Worm (Caenorhabditis elegans) whole organism, L1 larva: Measurements from ENCODE around the gene Y116A8C.37.

ENCODE experiments used
- aha-1 ChIP-seq: fragments of 150-350 bp; optimal IDR thresholded peaks from 2 replicates; lab custom pipeline; 2014; ENCODE audit warnings: missing biosample characterization, missing genetic modification characterization
- ceh-82 ChIP-seq, 3 experiments: fragments of 150-350 bp in 1 of 3; sonication (generic microtip) in 2 of 3; optimal IDR thresholded peaks; 2 replicates each; lab custom pipeline; 2014 to 2017; ENCODE audit warnings: missing biosample characterization in 3 of 3, missing genetic modification characterization in 3 of 3
- dpl-1 ChIP-seq, 3 experiments: fragments of 150-350 bp in 2 of 3; sonication (generic microtip) in 1 of 3; optimal IDR thresholded peaks; 2 replicates each; lab custom pipeline; 2014 to 2017; ENCODE audit warnings: missing biosample characterization in 3 of 3, missing genetic modification characterization in 3 of 3, missing genetic modification reagents in 3 of 3
- efl-1 ChIP-seq, 4 experiments: fragments of 150-350 bp; optimal IDR thresholded peaks in 3 of 4; peaks in 1 of 4; 1 replicate in 1 of 4; 2 replicates in 3 of 4; lab custom pipeline; 2014; ENCODE audit warnings: missing biosample characterization in 2 of 4, missing genetic modification characterization in 2 of 4, missing genetic modification reagents in 2 of 4
- efl-3 ChIP-seq: fragments of 200-800 bp; sonication (Bioruptor generic); optimal IDR thresholded peaks from 2 replicates; lab custom pipeline; 2018; ENCODE audit warnings: mild to moderate bottlenecking, missing genetic modification characterization, missing compliant biosample characterization
- fkh-10 ChIP-seq: sonication (generic microtip); optimal IDR thresholded peaks from 2 replicates; lab custom pipeline; 2017; ENCODE audit warnings: missing biosample characterization, missing genetic modification reagents, missing genetic modification characterization
- fkh-4 ChIP-seq: sonication (generic microtip); optimal IDR thresholded peaks from 2 replicates; lab custom pipeline; 2016; ENCODE audit warnings: missing compliant biosample characterization, missing genetic modification characterization, borderline replicate concordance
- hlh-4 ChIP-seq: sonication (generic microtip); optimal IDR thresholded peaks from 2 replicates; lab custom pipeline; 2016; ENCODE audit warnings: mild to moderate bottlenecking, missing genetic modification characterization, missing compliant biosample characterization
- irx-1 ChIP-seq: sonication (generic microtip); optimal IDR thresholded peaks from 2 replicates; lab custom pipeline; 2016; ENCODE audit warnings: missing genetic modification characterization, missing compliant biosample characterization
- isw-1 ChIP-seq: fragments of 200-800 bp; sonication (Bioruptor generic); IDR thresholded peaks from 2 replicates; pipeline ENCODE4 v1.3.6; 2022; ENCODE audit warnings: missing genetic modification characterization, missing compliant biosample characterization
- lin-13 ChIP-seq: fragments of 150-350 bp; optimal IDR thresholded peaks from 2 replicates; lab custom pipeline; 2014; ENCODE audit warnings: missing biosample characterization, missing genetic modification reagents, missing genetic modification characterization
- lin-39 ChIP-seq: fragments of 150-350 bp; optimal IDR thresholded peaks from 2 replicates; lab custom pipeline; 2014; ENCODE audit warnings: missing biosample characterization, missing genetic modification reagents, missing genetic modification characterization
- lir-3 ChIP-seq: sonication (generic microtip); optimal IDR thresholded peaks from 2 replicates; lab custom pipeline; 2016; ENCODE audit warnings: mild to moderate bottlenecking, missing genetic modification characterization, moderate library complexity, missing compliant biosample characterization; ENCODE audit not compliant: poor library complexity
- mab-9 ChIP-seq: fragments of 200-800 bp; sonication (Bioruptor generic); IDR thresholded peaks from 2 replicates; pipeline ENCODE4 v1.3.6; 2022; ENCODE audit warnings: missing genetic modification reagents, missing genetic modification characterization, missing compliant biosample characterization
- mef-2 ChIP-seq: fragments of 150-350 bp; optimal IDR thresholded peaks from 2 replicates; lab custom pipeline; 2014; ENCODE audit warnings: missing biosample characterization, missing genetic modification characterization
- nhr-12 ChIP-seq: sonication (generic microtip); optimal IDR thresholded peaks from 2 replicates; lab custom pipeline; 2017; ENCODE audit warnings: missing biosample characterization, missing genetic modification characterization
- nhr-47 ChIP-seq: sonication (generic microtip); optimal IDR thresholded peaks from 2 replicates; lab custom pipeline; 2016; ENCODE audit warnings: mild to moderate bottlenecking, missing genetic modification characterization, moderate library complexity, missing compliant biosample characterization
- nhr-71 ChIP-seq: sonication (generic microtip); optimal IDR thresholded peaks from 2 replicates; lab custom pipeline; 2016; ENCODE audit warnings: mild to moderate bottlenecking, missing genetic modification characterization, moderate library complexity, missing compliant biosample characterization
- nhr-77 ChIP-seq: fragments of 150-350 bp; optimal IDR thresholded peaks from 2 replicates; lab custom pipeline; 2014; ENCODE audit warnings: missing biosample characterization, missing genetic modification characterization
- nhr-84 ChIP-seq: sonication (generic microtip); optimal IDR thresholded peaks from 2 replicates; lab custom pipeline; 2017; ENCODE audit warnings: missing biosample characterization, missing genetic modification characterization
- nhr-85 ChIP-seq: sonication (generic microtip); peaks from one replicate; lab custom pipeline; 2016; ENCODE audit warnings: missing genetic modification characterization, inconsistent platforms, missing compliant biosample characterization
- pax-3 ChIP-seq: fragments of 200-800 bp; sonication (Bioruptor generic); optimal IDR thresholded peaks from 2 replicates; lab custom pipeline; 2018; ENCODE audit warnings: mild to moderate bottlenecking, missing genetic modification characterization, moderate library complexity, missing compliant biosample characterization
- pqm-1 ChIP-seq: sonication (generic microtip); optimal IDR thresholded peaks from 3 replicates; lab custom pipeline; 2017; ENCODE audit warnings: missing biosample characterization, missing genetic modification characterization
- skn-1 ChIP-seq: fragments of 150-350 bp; optimal IDR thresholded peaks from 2 replicates; lab custom pipeline; 2014; ENCODE audit warnings: missing biosample characterization, missing genetic modification characterization
- sptf-1 ChIP-seq: fragments of 150-350 bp; optimal IDR thresholded peaks from 2 replicates; lab custom pipeline; 2014; ENCODE audit warnings: missing biosample characterization, missing genetic modification characterization
- unc-62 ChIP-seq: fragments of 150-350 bp; optimal IDR thresholded peaks from 2 replicates; lab custom pipeline; 2014; ENCODE audit warnings: missing biosample characterization, missing genetic modification reagents, missing genetic modification characterization
- unc-86 ChIP-seq: sonication (generic microtip); optimal IDR thresholded peaks from 2 replicates; lab custom pipeline; 2016; ENCODE audit warnings: missing genetic modification characterization, missing compliant biosample characterization
- unc-98 ChIP-seq: fragments of 200-800 bp; sonication (Bioruptor generic); IDR thresholded peaks from 2 replicates; pipeline ENCODE4 v1.3.6; 2022; ENCODE audit warnings: missing genetic modification characterization, missing compliant biosample characterization
- vab-15 ChIP-seq: sonication (generic microtip); optimal IDR thresholded peaks from 2 replicates; lab custom pipeline; 2017; ENCODE audit warnings: missing genotype, mild to moderate bottlenecking, missing genetic modification characterization, missing compliant biosample characterization
- xbp-1 ChIP-seq: sonication (generic microtip); optimal IDR thresholded peaks from 2 replicates; lab custom pipeline; 2016; ENCODE audit warnings: missing genetic modification characterization, missing compliant biosample characterization
- zip-4 ChIP-seq: fragments of 200-800 bp; sonication (Bioruptor generic); optimal IDR thresholded peaks from 2 replicates; lab custom pipeline; 2018; ENCODE audit warnings: mild to moderate bottlenecking, missing genetic modification characterization, moderate library complexity, missing compliant biosample characterization
- ztf-4 ChIP-seq: fragments of 150-350 bp; optimal IDR thresholded peaks from 2 replicates; lab custom pipeline; 2014; ENCODE audit warnings: missing biosample characterization, missing genetic modification characterization

Y116A8C.37 gene

ce11 chrIV:17108200-17108599 is 22.7 kb downstream of the Y116A8C.37 start:
- TF ChIP-seq nhr-77 (no peak), unc-98 (GFP tag; lab: Robert Waterston, UW) (0 out of 2 replicates have a peak, but pooled peaks have one; percentile 29)

- TF ChIP-seq fkh-4 (tag; lab: Kevin White, UChicago) (no peak), mef-2 (tag; lab: Kevin White, UChicago) (no peak), isw-1 (GFP tag; lab: Robert Waterston, UW) (no peak), efl-3 (no peak), pqm-1 (tag; lab: Kevin White, UChicago) (no peak), lin-13 (no peak), mab-9 (GFP tag; lab: Robert Waterston, UW) (no peak), hlh-4 (no peak), nhr-84 (tag; lab: Kevin White, UChicago) (no peak), sptf-1 (tag; lab: Kevin White, UChicago) (no peak), nhr-85 (tag; lab: Kevin White, UChicago) (no peak), ceh-82 (tag; optimal IDR thresholded peaks at IDR 0.05; lab: Kevin White, UChicago) (no peak), zip-4 (no peak)
These were observed 25.4 kb downstream of the Y116A8C.37 start for ce11 chrIV:17105578-17105977.

ce11 chrIV:17104157-17104872 is 26.6 kb downstream of the Y116A8C.37 start:
- no peak for TF ChIP-seq skn-1 (tag; lab: Kevin White, UChicago)
- TF ChIP-seq pqm-1 (tag; lab: Kevin White, UChicago), result no peak
- no peak for TF ChIP-seq unc-86
- no peak for TF ChIP-seq unc-62 (GFP tag; lab: Kevin White, UChicago)
- TF ChIP-seq dpl-1 (GFP tag; optimal IDR thresholded peaks at IDR 0.05; lab: Kevin White, UChicago), result peak in 2 of 3 experiments; percentile 20 to 38
- TF ChIP-seq xbp-1, result no peak
- no peak for TF ChIP-seq nhr-12 (tag; lab: Kevin White, UChicago)
- TF ChIP-seq vab-15 (tag; lab: Kevin White, UChicago), result no peak
- no peak for TF ChIP-seq nhr-71 (tag; lab: Kevin White, UChicago)
- TF ChIP-seq nhr-77, result no peak
- TF ChIP-seq irx-1 (tag; lab: Kevin White, UChicago), result no peak
- no peak for TF ChIP-seq lin-39 (tag; lab: Kevin White, UChicago)
- no peak for TF ChIP-seq pax-3
- TF ChIP-seq lir-3, result no peak
- TF ChIP-seq nhr-84 (tag; lab: Kevin White, UChicago), result no peak
- TF ChIP-seq efl-1 (optimal IDR thresholded peaks at IDR 0.05; lab: Kevin White, UChicago), result peak; percentile 17 to 22
- peak in 1 of 2 experiments; percentile 72 for TF ChIP-seq efl-1 (GFP tag; optimal IDR thresholded peaks at IDR 0.05 in 1 of 2; lab: Kevin White, UChicago)
- no peak for TF ChIP-seq fkh-10
- no peak for TF ChIP-seq aha-1 (tag; lab: Kevin White, UChicago)

- TF ChIP-seq ztf-4 (tag; lab: Kevin White, UChicago) (no peak), nhr-85 (tag; lab: Kevin White, UChicago) (peak; percentile 30)
These were observed 27.3 kb downstream of the Y116A8C.37 start, which contains the start of gene Y116A8C.30 for ce11 chrIV:17103615-17104014. Gene Y116A8C.30 (minus strand): TSS chrIV:17103715.

ce11 chrIV:17103116-17103515 is 27.8 kb downstream of the Y116A8C.37 start:
- TF ChIP-seq isw-1 (GFP tag; lab: Robert Waterston, UW), result no peak
- no peak for TF ChIP-seq efl-1 (optimal IDR thresholded peaks at IDR 0.05; lab: Kevin White, UChicago)
- TF ChIP-seq efl-1 (GFP tag; optimal IDR thresholded peaks at IDR 0.05 in 1 of 2; lab: Kevin White, UChicago), result peak in 1 of 2 experiments; percentile 29
- no peak for TF ChIP-seq nhr-47 (tag; lab: Kevin White, UChicago)
